In genomic region chrX:15615426-15615825, dm6 we compare ENCODE assay signal across 1 fruit fly cellular context.
TF ChIP-seq lines count a peak whose summit lies in the region.

No protein-coding gene starts in this region.

TF ChIP-seq in whole organism, embryonic, 481 proteins besides CTCF, POLR2A, EP300 and RAD21 (continued from another document and continues in another):
- TF ChIP-seq bab2 (GFP tag; optimal IDR thresholded peaks at IDR 0.05; lab: Kevin White, UChicago) (peak; percentile 30), CG9215 (GFP tag; IDR thresholded peaks at IDR 0.05; lab: Robert Waterston, UW) (no peak), CG6813 (GFP tag; optimal IDR thresholded peaks at IDR 0.05; lab: Kevin White, UChicago) (peak; percentile 34), CG34422 (GFP tag; IDR thresholded peaks at IDR 0.05; lab: Robert Waterston, UW) (0 out of 3 replicates have a peak, but pooled peaks have one; percentile 39), twi (tag; optimal IDR thresholded peaks at IDR 0.05; lab: Kevin White, UChicago) (peak; percentile 10), Sry-β (GFP tag; optimal IDR thresholded peaks at IDR 0.05; lab: Kevin White, UChicago) (no peak), Dfd (GFP tag; optimal IDR thresholded peaks at IDR 0.05; lab: Kevin White, UChicago) (no peak), CG8359 (GFP tag; optimal IDR thresholded peaks at IDR 0.05; lab: Kevin White, UChicago; ENCODE audit: borderline replicate concordance) (no peak), Dad (GFP tag; optimal IDR thresholded peaks at IDR 0.05; lab: Kevin White, UChicago) (no peak), CG3726 (GFP tag; IDR thresholded peaks at IDR 0.05; lab: Robert Waterston, UW) (0 out of 3 replicates have a peak, but pooled peaks have one; percentile 16), croc (GFP tag; conservative IDR thresholded peaks at IDR 0.05; lab: Robert Waterston, UW) (no peak), CG12659 (GFP tag; optimal IDR thresholded peaks at IDR 0.05; lab: Kevin White, UChicago) (peak; percentile 46), CG2875 (GFP tag; optimal IDR thresholded peaks at IDR 0.05; lab: Kevin White, UChicago) (peak; percentile 43), Kr (GFP tag; optimal IDR thresholded peaks at IDR 0.05; lab: Kevin White, UChicago) (no peak), Dp (GFP tag; optimal IDR thresholded peaks at IDR 0.05; lab: Kevin White, UChicago) (no peak), bigmax (GFP tag; optimal IDR thresholded peaks at IDR 0.05; lab: Kevin White, UChicago) (no peak), ash1 (GFP tag; optimal IDR thresholded peaks at IDR 0.05; lab: Kevin White, UChicago) (no peak), knrl (GFP tag; IDR thresholded peaks at IDR 0.05; lab: Robert Waterston, UW; ENCODE audit: partially characterized antibody) (no peak), CG12769 (tag; optimal IDR thresholded peaks at IDR 0.05; lab: Kevin White, UChicago) (peak; percentile 38), dimm (GFP tag; IDR thresholded peaks at IDR 0.05; lab: Robert Waterston, UW) (no peak; the same call in 1 of the 2 replicates), CG14965 (GFP tag; optimal IDR thresholded peaks at IDR 0.05; lab: Kevin White, UChicago; ENCODE audit: borderline replicate concordance) (no peak), CG6689 (GFP tag; IDR thresholded peaks at IDR 0.05; lab: Robert Waterston, UW) (peak; percentile 71), dan (GFP tag; IDR thresholded peaks at IDR 0.05; lab: Robert Waterston, UW) (no peak), CG31365 (tag; optimal IDR thresholded peaks at IDR 0.05; lab: Kevin White, UChicago) (no peak), CG5953 (GFP tag; IDR thresholded peaks at IDR 0.05; lab: Robert Waterston, UW) (peak; percentile 36; the same call in 1 of the 2 replicates), Bgb (GFP tag; IDR thresholded peaks at IDR 0.05; lab: Robert Waterston, UW; ENCODE audit: partially characterized antibody) (no peak), CG17361 (GFP tag; IDR thresholded peaks at IDR 0.05; lab: Robert Waterston, UW) (peak; percentile 69), CG11456 (GFP tag; IDR thresholded peaks at IDR 0.05; lab: Robert Waterston, UW) (no peak), CG12071 (GFP tag; optimal IDR thresholded peaks at IDR 0.05; lab: Kevin White, UChicago) (peak; percentile 27), tup (GFP tag; optimal IDR thresholded peaks at IDR 0.05; lab: Kevin White, UChicago) (no peak), Chrac-16 (GFP tag; optimal IDR thresholded peaks at IDR 0.05; lab: Kevin White, UChicago) (peak; percentile 30), HLH54F (GFP tag; optimal IDR thresholded peaks at IDR 0.05; lab: Kevin White, UChicago) (no peak), run (tag; optimal IDR thresholded peaks at IDR 0.05; lab: Kevin White, UChicago) (peak; percentile 3), tna (GFP tag; IDR thresholded peaks at IDR 0.05; lab: Robert Waterston, UW; ENCODE audit: partially characterized antibody) (no peak), CG31224 (GFP tag; IDR thresholded peaks at IDR 0.05; lab: Robert Waterston, UW) (no peak), CG5245 (GFP tag; optimal IDR thresholded peaks at IDR 0.05; lab: Kevin White, UChicago) (peak; percentile 7), vvl (GFP tag; IDR thresholded peaks at IDR 0.05; lab: Robert Waterston, UW) (peak; percentile 82), CG17568 (GFP tag; optimal IDR thresholded peaks at IDR 0.05; lab: Kevin White, UChicago) (peak; percentile 11), CG3838 (GFP tag; optimal IDR thresholded peaks at IDR 0.05; lab: Kevin White, UChicago) (no peak), CG32532 (GFP tag; IDR thresholded peaks at IDR 0.05; lab: Robert Waterston, UW) (peak; percentile 35; the same call in 1 of the 2 replicates), CG1832 (GFP tag; optimal IDR thresholded peaks at IDR 0.05; lab: Kevin White, UChicago) (no peak), ATbp (GFP tag; optimal IDR thresholded peaks at IDR 0.05; lab: Kevin White, UChicago) (peak; percentile 54), CkIIα-i1 (GFP tag; IDR thresholded peaks at IDR 0.05; lab: Robert Waterston, UW) (no peak), CG7745 (tag; optimal IDR thresholded peaks at IDR 0.05; lab: Kevin White, UChicago) (no peak), zen (tag; optimal IDR thresholded peaks at IDR 0.05; lab: Kevin White, UChicago) (peak; percentile 30), C15 (GFP tag; IDR thresholded peaks at IDR 0.05; lab: Robert Waterston, UW) (no peak), pan (optimal IDR thresholded peaks at IDR 0.05; lab: Kevin White, UChicago) (no peak), pan (GFP tag; optimal IDR thresholded peaks at IDR 0.05 in 1 of 2, IDR thresholded peaks at IDR 0.05 in 1 of 2) (peak in 1 of 2 experiments; percentile 70), schlank (tag; optimal IDR thresholded peaks at IDR 0.05; lab: Kevin White, UChicago) (no peak), lmd (GFP tag; IDR thresholded peaks at IDR 0.05; lab: Robert Waterston, UW) (peak; percentile 51), sim (GFP tag; IDR thresholded peaks at IDR 0.05; lab: Robert Waterston, UW) (no peak), CG8290 (GFP tag; optimal IDR thresholded peaks at IDR 0.05; lab: Kevin White, UChicago) (peak; percentile 13), CG8290 (tag; optimal IDR thresholded peaks at IDR 0.05; lab: Kevin White, UChicago) (peak in 1 of 2 experiments; percentile 0), CG15073 (GFP tag; optimal IDR thresholded peaks at IDR 0.05; lab: Kevin White, UChicago) (no peak), trem (tag; optimal IDR thresholded peaks at IDR 0.05; lab: Kevin White, UChicago) (peak; percentile 31), dmrt11E (tag; optimal IDR thresholded peaks at IDR 0.05; lab: Kevin White, UChicago) (peak; percentile 60), CG11504 (tag; optimal IDR thresholded peaks at IDR 0.05; lab: Kevin White, UChicago) (peak; percentile 81), gem (tag; optimal IDR thresholded peaks at IDR 0.05; lab: Kevin White, UChicago) (peak; percentile 82), Usf (GFP tag; optimal IDR thresholded peaks at IDR 0.05; lab: Kevin White, UChicago) (no peak), Dek (tag; optimal IDR thresholded peaks at IDR 0.05; lab: Kevin White, UChicago) (peak; percentile 11), CG10147 (GFP tag; optimal IDR thresholded peaks at IDR 0.05; lab: Kevin White, UChicago) (peak; percentile 14), Nf-YB (GFP tag; optimal IDR thresholded peaks at IDR 0.05; lab: Kevin White, UChicago) (peak; percentile 26), Sry-δ (GFP tag; optimal IDR thresholded peaks at IDR 0.05; lab: Kevin White, UChicago) (peak; percentile 24), hth (optimal IDR thresholded peaks at IDR 0.05; lab: Kevin White, UChicago) (no peak), Gsc (GFP tag; IDR thresholded peaks at IDR 0.05; lab: Robert Waterston, UW) (no peak), CG12104 (GFP tag; optimal IDR thresholded peaks at IDR 0.05; lab: Kevin White, UChicago) (peak; percentile 5), ato (GFP tag; IDR thresholded peaks at IDR 0.05; lab: Robert Waterston, UW; ENCODE audit: partially characterized antibody) (no peak), CG17612 (GFP tag; IDR thresholded peaks at IDR 0.05; lab: Robert Waterston, UW) (no peak), sob (GFP tag; IDR thresholded peaks at IDR 0.05; lab: Robert Waterston, UW) (peak; percentile 51; the same call in 1 of the 2 replicates), tll (GFP tag; optimal IDR thresholded peaks at IDR 0.05; lab: Kevin White, UChicago) (no peak), zen2 (GFP tag; IDR thresholded peaks at IDR 0.05; lab: Robert Waterston, UW; ENCODE audit: partially characterized antibody) (no peak), slp2 (GFP tag; optimal IDR thresholded peaks at IDR 0.05; lab: Kevin White, UChicago) (no peak), CG32772 (GFP tag; IDR thresholded peaks at IDR 0.05; lab: Robert Waterston, UW) (0 out of 2 replicates have a peak, but pooled peaks have one; percentile 50), CG11398 (GFP tag; optimal IDR thresholded peaks at IDR 0.05; lab: Kevin White, UChicago) (no peak), CG13287 (GFP tag; IDR thresholded peaks at IDR 0.05; lab: Robert Waterston, UW; ENCODE audit: partially characterized antibody) (no peak), Nf-YC (tag; optimal IDR thresholded peaks at IDR 0.05; lab: Kevin White, UChicago) (no peak), Hr39 (optimal IDR thresholded peaks at IDR 0.05; lab: Kevin White, UChicago) (no peak), Trl (optimal IDR thresholded peaks at IDR 0.05; lab: Kevin White, UChicago) (no peak), Trl (GFP tag; optimal IDR thresholded peaks at IDR 0.05; lab: Kevin White, UChicago) (peak; percentile 19), CG13775 (GFP tag; optimal IDR thresholded peaks at IDR 0.05; lab: Kevin White, UChicago) (peak; percentile 40), CG43689 (GFP tag; IDR thresholded peaks at IDR 0.05; lab: Robert Waterston, UW) (0 out of 2 replicates have a peak, but pooled peaks have one; percentile 35), Ets65A (GFP tag; lab: Kevin White, UChicago) (peak; percentile 57), crp (GFP tag; optimal IDR thresholded peaks at IDR 0.05; lab: Kevin White, UChicago) (no peak), crol (GFP tag; IDR thresholded peaks at IDR 0.05; lab: Robert Waterston, UW) (0 out of 2 replicates have a peak, but pooled peaks have one; percentile 8), so (GFP tag; IDR thresholded peaks at IDR 0.05; lab: Robert Waterston, UW) (peak; percentile 70; the same call in 2 of the 3 replicates), CG4820 (GFP tag; optimal IDR thresholded peaks at IDR 0.05; lab: Kevin White, UChicago) (peak; percentile 61), CG15479 (GFP tag; optimal IDR thresholded peaks at IDR 0.05; lab: Kevin White, UChicago) (no peak), CG9817 (tag; optimal IDR thresholded peaks at IDR 0.05; lab: Kevin White, UChicago) (peak; percentile 38), trh (GFP tag; optimal IDR thresholded peaks at IDR 0.05; lab: Kevin White, UChicago) (no peak), Myb (GFP tag; optimal IDR thresholded peaks at IDR 0.05; lab: Kevin White, UChicago) (no peak), CG6175 (GFP tag; IDR thresholded peaks at IDR 0.05; lab: Robert Waterston, UW) (no peak), h (optimal IDR thresholded peaks at IDR 0.05; lab: Kevin White, UChicago) (no peak), Mrtf (GFP tag; IDR thresholded peaks at IDR 0.05; lab: Robert Waterston, UW) (0 out of 3 replicates have a peak, but pooled peaks have one; percentile 14), lab (GFP tag; optimal IDR thresholded peaks at IDR 0.05; lab: Kevin White, UChicago) (peak; percentile 58), Ets97D (GFP tag; optimal IDR thresholded peaks at IDR 0.05; lab: Kevin White, UChicago) (no peak), CG2889 (GFP tag; IDR thresholded peaks at IDR 0.05; lab: Robert Waterston, UW) (no peak), CG3407 (GFP tag; optimal IDR thresholded peaks at IDR 0.05; lab: Kevin White, UChicago) (peak; percentile 27), CG3281 (GFP tag; optimal IDR thresholded peaks at IDR 0.05; lab: Kevin White, UChicago) (peak; percentile 25), Jarid2 (GFP tag; optimal IDR thresholded peaks at IDR 0.05; lab: Kevin White, UChicago) (no peak), CG9797 (GFP tag; optimal IDR thresholded peaks at IDR 0.05; lab: Kevin White, UChicago) (no peak), Stat92E (GFP tag; optimal IDR thresholded peaks at IDR 0.05; lab: Kevin White, UChicago) (no peak), al (GFP tag; IDR thresholded peaks at IDR 0.05; lab: Robert Waterston, UW) (no peak), tio (GFP tag; optimal IDR thresholded peaks at IDR 0.05; lab: Kevin White, UChicago) (peak; percentile 17), HLH3B (GFP tag; IDR thresholded peaks at IDR 0.05; lab: Robert Waterston, UW) (peak; percentile 66), org-1 (GFP tag; optimal IDR thresholded peaks at IDR 0.05; lab: Kevin White, UChicago) (peak; percentile 26), D19A (tag; optimal IDR thresholded peaks at IDR 0.05; lab: Kevin White, UChicago) (peak; percentile 57), GATAe (GFP tag; conservative IDR thresholded peaks at IDR 0.05; lab: Robert Waterston, UW) (no peak), Ada2b (GFP tag; IDR thresholded peaks at IDR 0.05; lab: Robert Waterston, UW) (no peak), CG1603 (tag; optimal IDR thresholded peaks at IDR 0.05; lab: Kevin White, UChicago) (peak; percentile 63), chm (GFP tag; IDR thresholded peaks at IDR 0.05; lab: Robert Waterston, UW) (no peak), sqz (GFP tag; optimal IDR thresholded peaks at IDR 0.05; lab: Kevin White, UChicago) (peak; percentile 5), CG9876 (GFP tag; optimal IDR thresholded peaks at IDR 0.05; lab: Kevin White, UChicago) (no peak), NC2β (GFP tag; optimal IDR thresholded peaks at IDR 0.05; lab: Kevin White, UChicago) (peak; percentile 20), CG14014 (GFP tag; IDR thresholded peaks at IDR 0.05; lab: Robert Waterston, UW) (no peak), dm (GFP tag; optimal IDR thresholded peaks at IDR 0.05; lab: Kevin White, UChicago) (no peak), CG17802 (tag; optimal IDR thresholded peaks at IDR 0.05; lab: Kevin White, UChicago) (no peak), br (optimal IDR thresholded peaks at IDR 0.05; lab: Kevin White, UChicago) (no peak), Eip74EF (GFP tag; optimal IDR thresholded peaks at IDR 0.05; lab: Kevin White, UChicago) (peak in 1 of 2 experiments; percentile 61), CG1647 (GFP tag; optimal IDR thresholded peaks at IDR 0.05; lab: Kevin White, UChicago) (no peak), mirr (GFP tag; optimal IDR thresholded peaks at IDR 0.05; lab: Kevin White, UChicago) (no peak), CG34376 (GFP tag; optimal IDR thresholded peaks at IDR 0.05; lab: Kevin White, UChicago) (no peak), CG31441 (GFP tag; IDR thresholded peaks at IDR 0.05; lab: Robert Waterston, UW) (peak; percentile 69), tgo (GFP tag; IDR thresholded peaks at IDR 0.05; lab: Robert Waterston, UW) (peak; percentile 47; the same call in 2 of the 3 replicates), CG18619 (GFP tag; optimal IDR thresholded peaks at IDR 0.05; lab: Kevin White, UChicago) (peak; percentile 18), Taf1 (GFP tag; IDR thresholded peaks at IDR 0.05; lab: Robert Waterston, UW) (no peak), CG7372 (GFP tag; IDR thresholded peaks at IDR 0.05; lab: Robert Waterston, UW) (peak; percentile 48; the same call in 1 of the 2 replicates), CG10543 (GFP tag; optimal IDR thresholded peaks at IDR 0.05; lab: Kevin White, UChicago) (no peak), pita (GFP tag; optimal IDR thresholded peaks at IDR 0.05; lab: Kevin White, UChicago) (no peak), CG13296 (GFP tag; optimal IDR thresholded peaks at IDR 0.05; lab: Kevin White, UChicago) (peak; percentile 2), CG11247 (GFP tag; IDR thresholded peaks at IDR 0.05; lab: Robert Waterston, UW) (peak; percentile 39; the same call in 1 of the 2 replicates), Dref (GFP tag; IDR thresholded peaks at IDR 0.05; lab: Robert Waterston, UW) (no peak), Pdp1 (GFP tag; optimal IDR thresholded peaks at IDR 0.05; lab: Kevin White, UChicago) (peak; percentile 26 to 49), CG8478 (optimal IDR thresholded peaks at IDR 0.05; lab: Kevin White, UChicago) (no peak)
